Worm (Caenorhabditis elegans): ENCODE measurements around the gene tsp-11.
A peak's percentile ranks its signal among the peaks of the same experiment; 100 is the strongest.

tsp-11 gene

DNA sequence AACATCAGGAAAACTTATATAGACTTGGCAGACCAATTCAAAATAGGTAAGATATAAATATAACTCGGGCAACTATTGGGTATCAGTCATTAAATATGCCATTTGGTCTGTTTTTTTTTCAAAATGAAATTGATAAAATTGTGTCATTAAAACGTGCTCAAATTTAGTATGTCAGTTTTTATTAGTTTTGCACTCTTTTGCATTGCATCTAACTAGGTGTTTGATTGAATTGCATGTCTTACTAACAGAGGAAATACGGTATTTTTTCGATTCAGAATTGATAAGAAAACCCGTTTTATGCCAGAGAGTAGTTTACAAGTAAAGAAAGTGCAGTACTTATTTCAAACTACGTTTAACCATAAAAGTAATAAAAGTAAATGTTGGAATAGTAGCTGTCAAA is 7.2 kb upstream of the tsp-11 start:
- TF ChIP-seq mxl-1 (tag; optimal IDR thresholded peaks at IDR 0.05): no peak

DNA sequence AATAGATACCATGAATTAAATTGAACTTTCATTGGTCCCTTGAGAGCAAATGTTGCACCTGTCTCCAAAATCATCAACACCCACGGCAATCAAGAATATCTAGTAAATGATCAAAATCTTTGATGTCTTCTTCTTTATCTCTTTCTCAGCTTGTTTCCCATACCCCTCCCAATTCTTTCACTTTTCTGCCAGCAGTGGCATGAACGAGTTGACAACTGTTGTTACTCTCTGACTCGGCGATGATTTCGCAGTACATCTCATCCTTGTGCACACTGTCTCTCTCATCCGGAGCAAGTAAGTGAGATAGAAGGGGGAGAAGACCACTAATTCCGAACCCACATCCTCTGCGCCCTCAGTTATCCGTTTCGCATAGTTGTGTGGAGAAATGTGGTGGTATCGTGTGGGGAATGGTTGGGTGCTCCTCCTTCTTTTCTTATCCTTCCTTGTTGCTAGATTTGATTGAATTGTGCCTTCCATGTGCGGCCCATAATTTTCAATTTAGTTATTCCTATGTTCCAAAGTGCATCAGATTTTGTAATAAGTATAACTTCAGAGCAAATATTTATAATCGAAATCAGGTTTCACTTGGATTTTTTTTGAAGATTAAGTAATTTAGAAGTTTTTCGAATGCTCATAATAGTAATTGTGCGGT is 1.6 kb upstream of the tsp-11 start:
- TF ChIP-seq C06A6.2 (GFP tag; conservative IDR thresholded peaks at IDR 0.05): no peak
- TF ChIP-seq pbrm-1 (GFP tag; IDR thresholded peaks at IDR 0.05): 0 out of 2 replicates have a peak, but pooled peaks have one; percentile 6
- TF ChIP-seq ZK185.1 (tag; optimal IDR thresholded peaks at IDR 0.05; ENCODE audit: poor library complexity, severe bottlenecking): no peak
- TF ChIP-seq F33H1.4 (GFP tag; IDR thresholded peaks at IDR 0.05): no peak

DNA sequence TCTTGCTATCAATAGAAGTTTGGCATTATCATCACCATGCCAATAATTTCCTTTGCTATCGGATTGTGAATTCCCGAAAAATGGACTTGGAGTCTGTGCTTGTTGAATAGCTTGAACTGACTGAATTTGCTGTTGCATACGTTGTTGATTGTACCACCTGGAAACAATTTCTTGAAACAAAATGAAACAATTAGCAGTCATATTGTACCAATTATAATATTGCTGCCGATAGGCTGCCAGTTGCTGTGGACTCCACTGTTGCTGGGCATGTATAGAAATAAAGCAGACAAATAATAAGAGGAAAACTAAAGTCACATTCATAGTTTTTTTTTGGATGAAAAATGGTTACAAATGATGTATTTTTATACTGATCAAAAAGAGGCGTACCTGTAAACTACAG is 4.0 kb downstream of the tsp-11 start, which contains the start of gene B0563.10:
TSS of gene B0563.10 (minus strand) at position 325 of the 400 bp plus-strand sequence.
- TF ChIP-seq Y53G8AR.9 (GFP tag; conservative IDR thresholded peaks at IDR 0.05) (no peak), B0261.1 (tag; optimal IDR thresholded peaks at IDR 0.05) (no peak), B0019.2 (GFP tag; conservative IDR thresholded peaks at IDR 0.05) (no peak), ZK185.1 (tag; optimal IDR thresholded peaks at IDR 0.05; ENCODE audit: poor library complexity, severe bottlenecking) (no peak), K11D2.4 (GFP tag; IDR thresholded peaks at IDR 0.05) (no peak), lin-54 (GFP tag; optimal IDR thresholded peaks at IDR 0.05) (no peak), rec-8 (tag; optimal IDR thresholded peaks at IDR 0.05) (no peak), B0336.3 (GFP tag; IDR thresholded peaks at IDR 0.05) (no peak), madf-10 (tag; optimal IDR thresholded peaks at IDR 0.05) (no peak), atf-7 (tag; optimal IDR thresholded peaks at IDR 0.05) (no peak), zfh-2 (GFP tag; conservative IDR thresholded peaks at IDR 0.05) (no peak), T07F8.4 (tag; optimal IDR thresholded peaks at IDR 0.05) (no peak), ztf-22 (GFP tag; optimal IDR thresholded peaks at IDR 0.05) (no peak), madf-3 (GFP tag; IDR thresholded peaks at IDR 0.05) (no peak), pha-4 (tag; optimal IDR thresholded peaks at IDR 0.05) (no peak), ceh-58 (GFP tag; IDR thresholded peaks at IDR 0.05) (no peak)

ce11 chrX:9168239-9168638 is 5.3 kb downstream of the tsp-11 start, which contains the start of gene B0563.9:
TSS of gene B0563.9 (plus strand) at chrX:9168539.
- TF ChIP-seq F57C9.4 (tag; optimal IDR thresholded peaks at IDR 0.05): no peak
- TF ChIP-seq Y79H2A.3 (GFP tag; conservative IDR thresholded peaks at IDR 0.05): no peak
- TF ChIP-seq rcor-1 (GFP tag; IDR thresholded peaks at IDR 0.05): no peak
- no peak for TF ChIP-seq nhr-120 (GFP tag; IDR thresholded peaks at IDR 0.05)
- no peak for TF ChIP-seq ztf-6 (GFP tag; IDR thresholded peaks at IDR 0.05)
- no peak for TF ChIP-seq lin-54 (GFP tag; optimal IDR thresholded peaks at IDR 0.05)
- no peak for TF ChIP-seq cebp-1 (GFP tag; IDR thresholded peaks at IDR 0.05)
- no peak for TF ChIP-seq cebp-1 (tag; optimal IDR thresholded peaks at IDR 0.05)
- TF ChIP-seq nfya-2 (GFP tag; IDR thresholded peaks at IDR 0.05): no peak
- no peak for TF ChIP-seq nhr-80 (tag; optimal IDR thresholded peaks at IDR 0.05)
- no peak for TF ChIP-seq mxl-1 (tag; optimal IDR thresholded peaks at IDR 0.05)
- TF ChIP-seq ztf-18 (tag; optimal IDR thresholded peaks at IDR 0.05): no peak

DNA sequence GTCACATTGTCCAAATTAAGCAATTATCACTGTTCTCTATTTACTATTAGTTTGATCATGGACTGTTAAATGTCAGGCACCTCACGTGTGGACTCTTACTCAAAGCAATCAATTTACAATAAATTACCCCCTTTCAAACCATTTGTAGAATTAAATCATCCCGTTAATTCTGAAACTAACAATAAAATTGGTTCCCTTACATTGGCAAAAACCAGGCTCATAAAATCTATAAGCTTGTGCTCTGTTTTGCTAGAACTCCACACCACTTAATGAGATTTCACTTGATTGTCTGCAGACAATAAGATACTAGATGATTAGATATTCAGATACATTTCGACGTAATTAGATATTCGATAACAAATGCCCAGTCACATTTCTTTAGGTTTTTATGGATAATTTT is 7.1 kb downstream of the tsp-11 start:
- no peak for TF ChIP-seq snpc-4 (GFP tag; optimal IDR thresholded peaks at IDR 0.05)
- no peak for TF ChIP-seq snpc-4 (tag; optimal IDR thresholded peaks at IDR 0.05)
- no peak for TF ChIP-seq ztf-3 (GFP tag; optimal IDR thresholded peaks at IDR 0.05)
- TF ChIP-seq madf-10 (tag; optimal IDR thresholded peaks at IDR 0.05): no peak
- no peak for TF ChIP-seq ztf-22 (GFP tag; optimal IDR thresholded peaks at IDR 0.05)
- TF ChIP-seq F55B11.4 (tag; optimal IDR thresholded peaks at IDR 0.05; ENCODE audit: borderline replicate concordance, insufficient read depth): no peak
- no peak for TF ChIP-seq ceh-27 (GFP tag; optimal IDR thresholded peaks at IDR 0.05)
- no peak for TF ChIP-seq snpc-1.3 (tag; optimal IDR thresholded peaks at IDR 0.05; ENCODE audit: insufficient read depth)
- TF ChIP-seq hmg-20 (GFP tag; IDR thresholded peaks at IDR 0.05): no peak
- no peak for TF ChIP-seq dox-1 (GFP tag; IDR thresholded peaks at IDR 0.05)
- no peak for TF ChIP-seq attf-6 (GFP tag; IDR thresholded peaks at IDR 0.05)
- TF ChIP-seq nhr-120 (GFP tag; IDR thresholded peaks at IDR 0.05): no peak
- no peak for TF ChIP-seq lin-40 (tag; optimal IDR thresholded peaks at IDR 0.05)
- TF ChIP-seq ztf-26 (tag; optimal IDR thresholded peaks at IDR 0.05): no peak
- no peak for TF ChIP-seq nhr-80 (tag; optimal IDR thresholded peaks at IDR 0.05)
- no peak for TF ChIP-seq tbx-9 (tag; optimal IDR thresholded peaks at IDR 0.05; ENCODE audit: borderline replicate concordance)

All from whole organism, young adult.